Worm (Caenorhabditis elegans) whole organism, late embryonic: Measurements from ENCODE around the gene cyp-29A4.

Source experiments
- T23F11.4 ChIP-seq: fragments of 200-800 bp; sonication (Bioruptor generic); optimal IDR thresholded peaks from 2 replicates; lab custom pipeline; 2018; ENCODE audit warnings: mild to moderate bottlenecking, missing genetic modification characterization, missing compliant biosample characterization
- ceh-2 ChIP-seq: sonication (generic microtip); optimal IDR thresholded peaks from 2 replicates; lab custom pipeline; 2016; ENCODE audit warnings: missing genotype, missing genetic modification characterization, missing compliant biosample characterization
- ceh-30 ChIP-seq: fragments of 150-350 bp; optimal IDR thresholded peaks from 2 replicates; lab custom pipeline; 2014; ENCODE audit warnings: missing biosample characterization, missing genetic modification characterization
- dve-1 ChIP-seq: sonication (generic microtip); optimal IDR thresholded peaks from 2 replicates; lab custom pipeline; 2017; ENCODE audit warnings: antibody characterized with exemption, mild to moderate bottlenecking, missing genetic modification characterization, missing compliant biosample characterization
- fkh-10 ChIP-seq: fragments of 150-350 bp; optimal IDR thresholded peaks from 2 replicates; lab custom pipeline; 2014; ENCODE audit warnings: missing biosample characterization, missing genetic modification reagents, missing genetic modification characterization
- hlh-30 ChIP-seq: sonication (generic microtip); optimal IDR thresholded peaks from 2 replicates; lab custom pipeline; 2017; ENCODE audit warnings: antibody characterized with exemption, missing genetic modification characterization, missing compliant biosample characterization; ENCODE audit not compliant: insufficient read depth
- nfya-1 ChIP-seq: sonication (generic microtip); optimal IDR thresholded peaks from 2 replicates; lab custom pipeline; 2017; ENCODE audit warnings: missing genetic modification characterization, mild to moderate bottlenecking, missing compliant biosample characterization, antibody characterized with exemption, moderate library complexity
- pha-4 ChIP-seq: fragments of 150-350 bp; optimal IDR thresholded peaks from 2 replicates; lab custom pipeline; 2018; ENCODE audit warnings: missing biosample characterization, missing genetic modification reagents, missing genetic modification characterization
- tbx-2 ChIP-seq: sonication (generic microtip); optimal IDR thresholded peaks from 2 replicates; lab custom pipeline; 2016; ENCODE audit warnings: missing genetic modification characterization, missing compliant biosample characterization

ce11 chrV:9690099-9690572 lies 35.6 kb downstream of the cyp-29A4 start, which contains the start of gene rbx-1:
- TF ChIP-seq tbx-2 (no peak), nfya-1 (no peak), T23F11.4 (GFP tag; lab: Kevin White, UChicago) (no peak), ceh-30 (tag; lab: Kevin White, UChicago) (no peak), fkh-10 (GFP tag; lab: Kevin White, UChicago) (no peak), dve-1 (tag; lab: Kevin White, UChicago) (no peak), hlh-30 (no peak), pha-4 (tag; lab: Kevin White, UChicago) (no peak), ceh-2 (tag; lab: Kevin White, UChicago) (no peak)
